Worm (Caenorhabditis elegans) whole organism, late embryonic: Measurements from ENCODE around the gene F09E5.8.

Experiments used
- ama-1 ChIP-seq: fragments of 150-350 bp; optimal IDR thresholded peaks from 2 replicates; lab custom pipeline; 2014
- elt-2 ChIP-seq: sonication (generic microtip); optimal IDR thresholded peaks from 2 replicates; lab custom pipeline; 2016; ENCODE audit warnings: missing genetic modification reagents, missing genetic modification characterization, missing compliant biosample characterization
- fkh-10 ChIP-seq: fragments of 150-350 bp; optimal IDR thresholded peaks from 2 replicates; lab custom pipeline; 2014; ENCODE audit warnings: missing biosample characterization, missing genetic modification reagents, missing genetic modification characterization
- madf-2 ChIP-seq: sonication (generic microtip); optimal IDR thresholded peaks from 2 replicates; lab custom pipeline; 2017; ENCODE audit warnings: missing genetic modification characterization, missing compliant biosample characterization
- nhr-11 ChIP-seq: fragments of 150-350 bp; optimal IDR thresholded peaks from 2 replicates; lab custom pipeline; 2014; ENCODE audit warnings: missing biosample characterization, missing genetic modification characterization
- pax-1 ChIP-seq: fragments of 150-350 bp; optimal IDR thresholded peaks from 2 replicates; lab custom pipeline; 2014; ENCODE audit warnings: missing biosample characterization, missing genetic modification characterization
- pha-4 ChIP-seq: fragments of 150-350 bp; optimal IDR thresholded peaks from 2 replicates; lab custom pipeline; 2018; ENCODE audit warnings: missing biosample characterization, missing genetic modification reagents, missing genetic modification characterization
- pros-1 ChIP-seq: fragments of 150-350 bp; optimal IDR thresholded peaks from 2 replicates; lab custom pipeline; 2014; ENCODE audit warnings: missing biosample characterization, missing genetic modification reagents, missing genetic modification characterization
- tbx-2 ChIP-seq: sonication (generic microtip); optimal IDR thresholded peaks from 2 replicates; lab custom pipeline; 2016; ENCODE audit warnings: missing genetic modification characterization, missing compliant biosample characterization
- unc-3 ChIP-seq, 2 experiments: fragments of 200-800 bp in 1 of 2; sonication (Bioruptor generic) in 1 of 2; sonication (generic microtip) in 1 of 2; conservative IDR thresholded peaks in 1 of 2; optimal IDR thresholded peaks in 1 of 2; 2 replicates each; pipeline versions ENCODE4 v1.3.6 to Lab custom; 2016 to 2022; ENCODE audit warnings: missing compliant biosample characterization in 2 of 2, missing genetic modification characterization in 2 of 2, missing genetic modification reagents in 1 of 2
- unc-42 ChIP-seq: sonication (generic microtip); optimal IDR thresholded peaks from 2 replicates; lab custom pipeline; 2016; ENCODE audit warnings: missing genotype, missing genetic modification characterization, missing compliant biosample characterization
- unc-55 ChIP-seq: sonication (generic microtip); optimal IDR thresholded peaks from 2 replicates; lab custom pipeline; 2017; ENCODE audit warnings: missing biosample characterization, missing genetic modification reagents, missing genetic modification characterization

DNA sequence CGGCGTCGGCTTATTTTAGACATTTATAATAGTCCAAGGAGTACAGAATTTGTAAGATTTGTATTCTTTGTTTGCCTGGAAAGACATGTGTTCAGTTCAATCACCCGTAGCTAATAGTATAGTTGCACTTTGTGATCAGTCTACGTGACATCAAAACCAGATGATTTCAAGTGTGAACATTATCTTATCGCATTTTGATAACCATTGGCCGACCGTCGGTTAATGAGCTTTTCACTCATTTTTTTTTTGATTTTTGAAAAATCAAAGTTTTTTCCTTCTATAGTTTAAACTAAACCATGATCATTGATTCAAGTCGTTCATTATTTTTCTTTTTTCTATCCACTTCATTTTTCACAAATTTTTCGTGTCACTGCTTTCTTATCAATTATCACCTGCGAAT, 43.3 kb upstream of the F09E5.8 start:
- TF ChIP-seq elt-2 (no peak), madf-2 (no peak), nhr-11 (tag; lab: Kevin White, UChicago) (no peak), pax-1 (no peak), pros-1 (no peak), fkh-10 (GFP tag; lab: Kevin White, UChicago) (no peak), pha-4 (no peak), ama-1 (lab: Kevin White, UChicago) (no peak), unc-55 (no peak), unc-42 (tag; lab: Kevin White, UChicago) (no peak), unc-3 (GFP tag; conservative IDR thresholded peaks at IDR 0.05; lab: Robert Waterston, UW) (no peak), unc-3 (tag; optimal IDR thresholded peaks at IDR 0.05; lab: Kevin White, UChicago) (no peak), tbx-2 (tag; lab: Kevin White, UChicago) (no peak)
